Worm (Caenorhabditis elegans): ENCODE results near the gene era-1.

ce11 chrV:6744774-6745173, 41.9 kb downstream of the era-1 start, which contains the start of gene T25F10.3:
- TF ChIP-seq lin-39 (tag; optimal IDR thresholded peaks at IDR 0.05): no peak
- TF ChIP-seq fos-1 (tag; optimal IDR thresholded peaks at IDR 0.05): no peak
- no peak for TF ChIP-seq nhr-237 (tag; optimal IDR thresholded peaks at IDR 0.05)
- no peak for TF ChIP-seq snpc-4 (tag; optimal IDR thresholded peaks at IDR 0.05)
- no peak for TF ChIP-seq nhr-129 (tag; optimal IDR thresholded peaks at IDR 0.05)

All from whole organism, L2 larva.